Worm (Caenorhabditis elegans) whole organism, L3 larva: ENCODE results near the gene T28C12.6.

ENCODE experiments used
- ZK546.5 ChIP-seq: sonication (generic microtip); optimal IDR thresholded peaks from 2 replicates; lab custom pipeline; 2017; ENCODE audit warnings: missing biosample characterization, missing genetic modification characterization
- ceh-82 ChIP-seq: fragments of 150-350 bp; optimal IDR thresholded peaks from 2 replicates; lab custom pipeline; 2014; ENCODE audit warnings: missing biosample characterization, missing genetic modification characterization
- egl-27 ChIP-seq: sonication (generic microtip); optimal IDR thresholded peaks from 4 replicates; lab custom pipeline; 2017; ENCODE audit warnings: missing biosample characterization, missing genetic modification reagents, missing genetic modification characterization
- egl-5 ChIP-seq: fragments of 150-350 bp; optimal IDR thresholded peaks from 2 replicates; lab custom pipeline; 2017; ENCODE audit warnings: missing biosample characterization, missing genetic modification reagents, missing genetic modification characterization, inconsistent platforms
- elt-1 ChIP-seq: fragments of 150-350 bp; optimal IDR thresholded peaks from 2 replicates; lab custom pipeline; 2014; ENCODE audit warnings: missing biosample characterization, missing genetic modification characterization
- fkh-10 ChIP-seq: sonication (generic microtip); optimal IDR thresholded peaks from 2 replicates; lab custom pipeline; 2017; ENCODE audit warnings: missing biosample characterization, missing genetic modification reagents, missing genetic modification characterization
- jun-1 ChIP-seq: fragments of 150-350 bp; optimal IDR thresholded peaks from 2 replicates; lab custom pipeline; 2014; ENCODE audit warnings: missing biosample characterization, missing genetic modification reagents, missing genetic modification characterization
- mdl-1 ChIP-seq: fragments of 150-350 bp; optimal IDR thresholded peaks from 2 replicates; lab custom pipeline; 2014; ENCODE audit warnings: missing biosample characterization, missing genetic modification characterization
- nhr-77 ChIP-seq: fragments of 150-350 bp; optimal IDR thresholded peaks from 2 replicates; lab custom pipeline; 2014; ENCODE audit warnings: missing biosample characterization, missing genetic modification characterization
- snpc-4 ChIP-seq: fragments of 150-350 bp; optimal IDR thresholded peaks from 2 replicates; lab custom pipeline; 2014; ENCODE audit warnings: missing biosample characterization, missing genetic modification characterization
- unc-62 ChIP-seq: fragments of 150-350 bp; sonication (generic microtip); optimal IDR thresholded peaks from 4 replicates; lab custom pipeline; 2014; ENCODE audit warnings: missing biosample characterization, missing genetic modification reagents, missing genetic modification characterization
- ztf-4 ChIP-seq: fragments of 150-350 bp; optimal IDR thresholded peaks from 2 replicates; lab custom pipeline; 2014; ENCODE audit warnings: missing biosample characterization, missing genetic modification characterization

DNA sequence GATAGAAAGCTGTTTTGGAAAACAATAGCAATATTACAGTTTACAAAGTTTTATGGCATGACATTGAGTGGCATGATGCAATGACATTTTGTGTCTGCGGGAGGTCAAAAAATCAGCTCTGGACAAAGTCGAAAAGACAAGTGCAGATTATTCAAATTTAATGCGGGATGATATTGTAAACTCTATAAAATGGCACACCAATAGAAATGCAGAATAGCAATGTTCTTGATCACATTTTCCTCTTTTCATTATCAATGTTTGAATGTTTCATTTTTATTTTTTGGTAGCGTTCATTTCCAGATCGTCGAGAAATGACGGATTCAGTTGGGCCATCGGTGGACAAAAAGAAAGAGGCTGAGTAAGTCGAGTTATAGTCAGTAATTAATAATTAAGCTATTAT, 7.0 kb downstream of the T28C12.6 start, which contains the start of gene T28C12.2:
- TF ChIP-seq nhr-77 (tag; lab: Kevin White, UChicago) (no peak), unc-62 (GFP tag; lab: Kevin White, UChicago) (no peak), mdl-1 (tag; lab: Kevin White, UChicago) (no peak), snpc-4 (no peak), ztf-4 (tag; lab: Kevin White, UChicago) (no peak), ceh-82 (tag; lab: Kevin White, UChicago) (no peak), egl-5 (tag; lab: Kevin White, UChicago) (no peak), jun-1 (no peak), egl-27 (no peak), fkh-10 (GFP tag; lab: Kevin White, UChicago) (no peak), elt-1 (tag; lab: Kevin White, UChicago) (no peak), ZK546.5 (tag; lab: Kevin White, UChicago) (no peak)
